Worm (Caenorhabditis elegans): Measurements from ENCODE around the gene mcp-1.

The mcp-1 gene

ce11 chrV:6000368-6000802 is 38.8 kb downstream of the mcp-1 start (continued):
- TF ChIP-seq C08G9.2 (tag; optimal IDR thresholded peaks at IDR 0.05) = peak; percentile 52

ce11 chrV:6003301-6003700 is 41.7 kb downstream of the mcp-1 start, which contains the start of gene fos-1:
fos-1 (plus strand) TSS chrV:6003601.
- no peak for TF ChIP-seq che-1 (tag; optimal IDR thresholded peaks at IDR 0.05)
- no peak for TF ChIP-seq sdc-2 (tag; optimal IDR thresholded peaks at IDR 0.05)
- no peak for TF ChIP-seq ama-1 (optimal IDR thresholded peaks at IDR 0.05)
- TF ChIP-seq Y22D7AL.16 (tag; optimal IDR thresholded peaks at IDR 0.05) = no peak
- TF ChIP-seq hlh-30 (tag; optimal IDR thresholded peaks at IDR 0.05; ENCODE audit: insufficient read depth) = no peak
- no peak for TF ChIP-seq ets-4 (tag; optimal IDR thresholded peaks at IDR 0.05)
- TF ChIP-seq npax-4 (tag; optimal IDR thresholded peaks at IDR 0.05) = no peak
- TF ChIP-seq hlh-8 (tag; optimal IDR thresholded peaks at IDR 0.05) = no peak
- TF ChIP-seq elt-2 (tag; optimal IDR thresholded peaks at IDR 0.05) = no peak
- TF ChIP-seq rnt-1 (tag; optimal IDR thresholded peaks at IDR 0.05) = no peak
- no peak for TF ChIP-seq unc-86 (tag; optimal IDR thresholded peaks at IDR 0.05)
- TF ChIP-seq eyg-1 (tag; optimal IDR thresholded peaks at IDR 0.05) = no peak
- TF ChIP-seq hlh-15 (tag; optimal IDR thresholded peaks at IDR 0.05) = no peak
- no peak for TF ChIP-seq fkh-10 (GFP tag; optimal IDR thresholded peaks at IDR 0.05)

- no peak for TF ChIP-seq pros-1 (tag; optimal IDR thresholded peaks at IDR 0.05)
- no peak for TF ChIP-seq pha-2 (tag; optimal IDR thresholded peaks at IDR 0.05)
- TF ChIP-seq pag-3 (tag; optimal IDR thresholded peaks at IDR 0.05; ENCODE audit: borderline replicate concordance) = no peak
- TF ChIP-seq hlh-6 (tag; optimal IDR thresholded peaks at IDR 0.05) = no peak
- no peak for TF ChIP-seq hlh-13 (GFP tag; optimal IDR thresholded peaks at IDR 0.05)
- no peak for TF ChIP-seq ceh-6 (GFP tag; optimal IDR thresholded peaks at IDR 0.05)
- TF ChIP-seq hlh-15 (tag; optimal IDR thresholded peaks at IDR 0.05) = no peak
- TF ChIP-seq eyg-1 (tag; optimal IDR thresholded peaks at IDR 0.05) = no peak
- TF ChIP-seq tbx-7 (tag; optimal IDR thresholded peaks at IDR 0.05) = no peak
- TF ChIP-seq K09A11.1 (tag; optimal IDR thresholded peaks at IDR 0.05; ENCODE audit: insufficient read depth) = no peak
- no peak for TF ChIP-seq nhr-11 (tag; optimal IDR thresholded peaks at IDR 0.05)
Measured at ce11 chrV:6007927-6008326, 46.3 kb downstream of the mcp-1 start.

ce11 chrV:6010642-6011041 is 49.0 kb downstream of the mcp-1 start:
- no peak for TF ChIP-seq hlh-15 (tag; optimal IDR thresholded peaks at IDR 0.05)
- TF ChIP-seq ceh-24 (tag; optimal IDR thresholded peaks at IDR 0.05) = no peak
- TF ChIP-seq nfya-1 (tag; optimal IDR thresholded peaks at IDR 0.05) = no peak
- TF ChIP-seq dve-1 (tag; optimal IDR thresholded peaks at IDR 0.05) = no peak
- no peak for TF ChIP-seq gmeb-2 (tag; optimal IDR thresholded peaks at IDR 0.05)
- TF ChIP-seq ets-4 (tag; optimal IDR thresholded peaks at IDR 0.05) = no peak
- no peak for TF ChIP-seq nhr-11 (tag; optimal IDR thresholded peaks at IDR 0.05)
- TF ChIP-seq madf-2 (tag; optimal IDR thresholded peaks at IDR 0.05) = no peak
- TF ChIP-seq rnt-1 (tag; optimal IDR thresholded peaks at IDR 0.05) = no peak
- no peak for TF ChIP-seq K09A11.1 (tag; optimal IDR thresholded peaks at IDR 0.05; ENCODE audit: insufficient read depth)
- no peak for TF ChIP-seq T23F11.4 (GFP tag; optimal IDR thresholded peaks at IDR 0.05)
- no peak for TF ChIP-seq tbx-2 (tag; optimal IDR thresholded peaks at IDR 0.05)
- TF ChIP-seq fax-1 (tag; optimal IDR thresholded peaks at IDR 0.05) = no peak
- TF ChIP-seq ceh-31 (tag; optimal IDR thresholded peaks at IDR 0.05) = no peak

ce11 chrV:6012401-6012800 is 50.8 kb downstream of the mcp-1 start:
- TF ChIP-seq Y22D7AL.16 (tag; optimal IDR thresholded peaks at IDR 0.05) (no peak), tbx-2 (tag; optimal IDR thresholded peaks at IDR 0.05) (no peak), K09A11.1 (tag; optimal IDR thresholded peaks at IDR 0.05; ENCODE audit: insufficient read depth) (no peak), lim-6 (tag; optimal IDR thresholded peaks at IDR 0.05) (no peak), elt-2 (tag; optimal IDR thresholded peaks at IDR 0.05) (no peak), dve-1 (tag; optimal IDR thresholded peaks at IDR 0.05) (no peak), C08G9.2 (tag; optimal IDR thresholded peaks at IDR 0.05) (no peak), elt-4 (tag; optimal IDR thresholded peaks at IDR 0.05) (no peak), fkh-6 (tag; optimal IDR thresholded peaks at IDR 0.05) (no peak), sox-2 (GFP tag; IDR thresholded peaks at IDR 0.05) (no peak)

Data from whole organism, late embryonic.